Fruit fly (Drosophila melanogaster) whole organism, embryonic: ENCODE data around the gene CG10365.

Experiments
- Ada2b ChIP-seq: fragments of 200-800 bp; sonication (Bioruptor generic); IDR thresholded peaks from 2 replicates; pipeline ENCODE4 v1.3.6; 2022; ENCODE audit warnings: missing biosample characterization, missing genetic modification characterization
- Atf3 ChIP-seq: fragments of 200-800 bp; sonication (Bioruptor generic); optimal IDR thresholded peaks from 3 replicates; lab custom pipeline; 2016; ENCODE audit warnings: missing biosample characterization, missing genetic modification characterization
- Awh ChIP-seq: fragments of 200-800 bp; sonication (Bioruptor generic); IDR thresholded peaks from 2 replicates; pipeline ENCODE4, ENCODE4 v1.3.6; 2022; ENCODE audit warnings: missing biosample characterization, missing genetic modification characterization
- B-H1 ChIP-seq: fragments of 200-800 bp; sonication (Bioruptor generic); IDR thresholded peaks from 3 replicates; pipeline ENCODE4 v1.3.6; 2022; ENCODE audit warnings: missing biosample characterization, missing genetic modification characterization
- BtbVII ChIP-seq: fragments of 200-800 bp; sonication (Bioruptor generic); optimal IDR thresholded peaks from 3 replicates; lab custom pipeline; 2017; ENCODE audit warnings: missing biosample characterization, mild to moderate bottlenecking, missing genetic modification characterization
- CG12104 ChIP-seq: fragments of 200-800 bp; sonication (Bioruptor generic); optimal IDR thresholded peaks from 3 replicates; lab custom pipeline; 2016; ENCODE audit warnings: missing biosample characterization, missing genetic modification characterization
- CG13123 ChIP-seq: fragments of 200-800 bp; sonication (Bioruptor generic); optimal IDR thresholded peaks from 2 replicates; lab custom pipeline; 2016; ENCODE audit warnings: missing biosample characterization, missing genetic modification characterization
- CG13296 ChIP-seq: fragments of 200-800 bp; sonication (Bioruptor generic); optimal IDR thresholded peaks from 3 replicates; lab custom pipeline; 2018; ENCODE audit warnings: missing biosample characterization, mild to moderate bottlenecking, missing genetic modification characterization
- CG14441 ChIP-seq: fragments of 200-800 bp; sonication (Bioruptor generic); IDR thresholded peaks from 2 replicates; pipeline ENCODE4 v1.3.6; 2022; ENCODE audit warnings: missing biosample characterization, missing genetic modification characterization
- CG1603 ChIP-seq: fragments of 200-800 bp; sonication (Bioruptor generic); optimal IDR thresholded peaks from 2 replicates; lab custom pipeline; 2019; ENCODE audit warnings: missing biosample characterization, mild to moderate bottlenecking, missing genetic modification characterization, moderate library complexity
- CG17612 ChIP-seq: fragments of 200-800 bp; sonication (Bioruptor generic); IDR thresholded peaks from 2 replicates; pipeline ENCODE4 v1.3.6; 2022; ENCODE audit warnings: missing biosample characterization, missing genetic modification characterization
- CG17912 ChIP-seq: fragments of 200-800 bp; sonication (Bioruptor generic); optimal IDR thresholded peaks from 2 replicates; lab custom pipeline; 2018; ENCODE audit warnings: missing biosample characterization, mild to moderate bottlenecking, missing genetic modification characterization
- CG2199 ChIP-seq: fragments of 200-800 bp; sonication (Bioruptor generic); IDR thresholded peaks from 3 replicates; pipeline ENCODE4 v1.3.6; 2022; ENCODE audit warnings: missing biosample characterization, missing genetic modification characterization
- CG2202 ChIP-seq: fragments of 200-800 bp; sonication (Bioruptor generic); optimal IDR thresholded peaks from 2 replicates; lab custom pipeline; 2018; ENCODE audit warnings: missing biosample characterization, mild to moderate bottlenecking, missing genetic modification characterization
- CG4328 ChIP-seq: fragments of 200-800 bp; sonication (Bioruptor generic); optimal IDR thresholded peaks from 3 replicates; lab custom pipeline; 2017; ENCODE audit warnings: missing biosample characterization, missing genetic modification reagents, missing genetic modification characterization
- CG4730 ChIP-seq: fragments of 200-800 bp; sonication (Bioruptor generic); IDR thresholded peaks from 2 replicates; pipeline ENCODE4 v1.3.6; 2022; ENCODE audit warnings: missing biosample characterization, missing genetic modification characterization
- CG4854 ChIP-seq: fragments of 200-800 bp; sonication (Bioruptor generic); optimal IDR thresholded peaks from 2 replicates; lab custom pipeline; 2016; ENCODE audit warnings: missing biosample characterization, missing genetic modification characterization, inconsistent platforms
- CG5180 ChIP-seq: fragments of 200-800 bp; sonication (Bioruptor generic); optimal IDR thresholded peaks from 3 replicates; lab custom pipeline; 2017; ENCODE audit warnings: missing biosample characterization, missing genetic modification characterization, mild to moderate bottlenecking, moderate library complexity, missing genetic modification reagents
- CG6175 ChIP-seq: fragments of 200-800 bp; sonication (Bioruptor generic); IDR thresholded peaks from 3 replicates; pipeline ENCODE4 v1.3.6; 2022; ENCODE audit warnings: missing biosample characterization, missing genetic modification characterization
- CG7372 ChIP-seq: fragments of 200-800 bp; sonication (Bioruptor generic); IDR thresholded peaks from 2 replicates; pipeline ENCODE4 v1.3.6; 2022; ENCODE audit warnings: missing biosample characterization, missing genetic modification characterization
- CG8281 ChIP-seq: fragments of 200-800 bp; sonication (Bioruptor generic); optimal IDR thresholded peaks from 2 replicates; lab custom pipeline; 2018; ENCODE audit warnings: missing biosample characterization, mild to moderate bottlenecking, missing genetic modification characterization, moderate library complexity
- CG9437 ChIP-seq: fragments of 200-800 bp; sonication (Bioruptor generic); optimal IDR thresholded peaks from 2 replicates; lab custom pipeline; 2018; ENCODE audit warnings: missing biosample characterization, mild to moderate bottlenecking, missing genetic modification characterization
- CTCF ChIP-seq: fragments of 200-800 bp; sonication (Bioruptor generic); optimal IDR thresholded peaks from 2 replicates; lab custom pipeline; 2017; ENCODE audit warnings: missing biosample characterization, mild to moderate bottlenecking, missing genetic modification characterization, moderate library complexity
- Dek ChIP-seq: fragments of 200-800 bp; sonication (Bioruptor generic); optimal IDR thresholded peaks from 3 replicates; lab custom pipeline; 2019; ENCODE audit warnings: missing biosample characterization, mild to moderate bottlenecking, missing genetic modification characterization, moderate library complexity
- Dref ChIP-seq: fragments of 200-800 bp; sonication (Bioruptor generic); IDR thresholded peaks from 2 replicates; pipeline ENCODE4 v1.3.6; 2022; ENCODE audit warnings: missing biosample characterization, missing genetic modification characterization
- Fer1 ChIP-seq: fragments of 200-800 bp; sonication (Bioruptor generic); optimal IDR thresholded peaks from 2 replicates; lab custom pipeline; 2017; ENCODE audit warnings: missing biosample characterization, mild to moderate bottlenecking, missing genetic modification characterization
- HLHmδ ChIP-seq: fragments of 200-800 bp; sonication (Bioruptor generic); optimal IDR thresholded peaks from 2 replicates; lab custom pipeline; 2018; ENCODE audit warnings: missing biosample characterization, mild to moderate bottlenecking, missing genetic modification characterization, moderate library complexity
- Nf-YA ChIP-seq: fragments of 200-800 bp; sonication (Bioruptor generic); IDR thresholded peaks from 2 replicates; pipeline ENCODE4 v1.3.6; 2022; ENCODE audit warnings: missing biosample characterization, missing genetic modification characterization
- Nf-YC ChIP-seq: fragments of 200-800 bp; optimal IDR thresholded peaks from 3 replicates; lab custom pipeline; 2019; ENCODE audit warnings: missing biosample characterization, mild to moderate bottlenecking, missing genetic modification characterization, moderate library complexity
- Side ChIP-seq: fragments of 200-800 bp; sonication (Bioruptor generic); optimal IDR thresholded peaks from 2 replicates; lab custom pipeline; 2016; ENCODE audit warnings: missing biosample characterization, missing genetic modification characterization
- Taf1 ChIP-seq: fragments of 200-800 bp; sonication (Bioruptor generic); IDR thresholded peaks from 2 replicates; pipeline ENCODE4 v1.3.6; 2022; ENCODE audit warnings: missing biosample characterization, missing genetic modification characterization
- Vsx1 ChIP-seq: fragments of 200-800 bp; sonication (Bioruptor generic); optimal IDR thresholded peaks from 2 replicates; lab custom pipeline; 2017; ENCODE audit warnings: missing biosample characterization, mild to moderate bottlenecking, missing genetic modification characterization, missing genetic modification reagents
- abd-A ChIP-seq: fragments of 200-800 bp; sonication (Bioruptor generic); optimal IDR thresholded peaks from 3 replicates; lab custom pipeline; 2019; ENCODE audit warnings: missing biosample characterization, mild to moderate bottlenecking, missing genetic modification characterization, moderate library complexity
- bsh ChIP-seq, 2 experiments: fragments of 200-800 bp; sonication (Bioruptor generic); optimal IDR thresholded peaks; 2 replicates each; lab custom pipeline; 2017 to 2018; ENCODE audit warnings: mild to moderate bottlenecking in 2 of 2, missing biosample characterization in 2 of 2, missing genetic modification characterization in 2 of 2, moderate library complexity in 1 of 2
- da ChIP-seq: fragments of 200-800 bp; sonication (Bioruptor generic); optimal IDR thresholded peaks from 2 replicates; lab custom pipeline; 2016; ENCODE audit warnings: missing biosample characterization, missing genetic modification characterization
- dimm ChIP-seq: fragments of 200-800 bp; sonication (Bioruptor generic); IDR thresholded peaks from 2 replicates; pipeline ENCODE4 v1.3.6; 2022; ENCODE audit warnings: missing biosample characterization, missing genetic modification characterization
- dm ChIP-seq: fragments of 200-800 bp; sonication (Bioruptor generic); optimal IDR thresholded peaks from 3 replicates; lab custom pipeline; 2016; ENCODE audit warnings: missing biosample characterization, missing genetic modification characterization
- dmrt99B ChIP-seq: fragments of 200-800 bp; sonication (Bioruptor generic); optimal IDR thresholded peaks from 2 replicates; lab custom pipeline; 2018; ENCODE audit warnings: missing biosample characterization, mild to moderate bottlenecking, missing genetic modification characterization, moderate library complexity
- eyg ChIP-seq: fragments of 200-800 bp; sonication (Bioruptor generic); optimal IDR thresholded peaks from 3 replicates; lab custom pipeline; 2016; ENCODE audit warnings: missing biosample characterization, missing genetic modification characterization
- gem ChIP-seq: fragments of 200-800 bp; sonication (Bioruptor generic); optimal IDR thresholded peaks from 2 replicates; lab custom pipeline; 2019; ENCODE audit warnings: missing biosample characterization, mild to moderate bottlenecking, missing genetic modification characterization, moderate library complexity
- jigr1 ChIP-seq: fragments of 200-800 bp; sonication (Bioruptor generic); IDR thresholded peaks from 3 replicates; pipeline ENCODE4 v1.3.6; 2022; ENCODE audit warnings: missing biosample characterization, missing genetic modification characterization
- kay ChIP-seq: fragments of 200-800 bp; sonication (Bioruptor generic); optimal IDR thresholded peaks from 2 replicates; lab custom pipeline; 2016; ENCODE audit warnings: missing biosample characterization, missing genetic modification characterization
- kni ChIP-seq: fragments of 200-800 bp; sonication (Bioruptor generic); optimal IDR thresholded peaks from 3 replicates; lab custom pipeline; 2017; ENCODE audit warnings: mild to moderate bottlenecking, missing biosample characterization, missing genetic modification reagents, missing genetic modification characterization
- lmd ChIP-seq: fragments of 200-800 bp; sonication (Bioruptor generic); IDR thresholded peaks from 2 replicates; pipeline ENCODE4 v1.3.6; 2022; ENCODE audit warnings: missing biosample characterization, missing genetic modification characterization
- mirr ChIP-seq: fragments of 200-800 bp; sonication (Bioruptor generic); optimal IDR thresholded peaks from 3 replicates; lab custom pipeline; 2018; ENCODE audit warnings: missing biosample characterization, mild to moderate bottlenecking, missing genetic modification characterization
- nau ChIP-seq: fragments of 200-800 bp; sonication (Bioruptor generic); optimal IDR thresholded peaks from 3 replicates; lab custom pipeline; 2017; ENCODE audit warnings: missing biosample characterization, mild to moderate bottlenecking, missing genetic modification characterization, missing genetic modification reagents
- onecut ChIP-seq: fragments of 200-800 bp; sonication (Bioruptor generic); IDR thresholded peaks from 2 replicates; pipeline ENCODE4 v1.3.6; 2022; ENCODE audit warnings: missing biosample characterization, missing genetic modification characterization
- pho ChIP-seq: fragments of 200-800 bp; sonication (Bioruptor generic); optimal IDR thresholded peaks from 2 replicates; lab custom pipeline; 2016; ENCODE audit warnings: missing biosample characterization, missing genetic modification characterization
- shn ChIP-seq: fragments of 200-800 bp; sonication (Bioruptor generic); optimal IDR thresholded peaks from 3 replicates; lab custom pipeline; 2016; ENCODE audit warnings: missing biosample characterization, missing genetic modification characterization
- ttk ChIP-seq: fragments of 200-800 bp; sonication (Bioruptor generic); IDR thresholded peaks from 2 replicates; pipeline ENCODE4 v2.1.2; 2022; ENCODE audit warnings: missing biosample characterization, missing genetic modification characterization
- usp ChIP-seq: fragments of >200 bp; optimal IDR thresholded peaks from 2 replicates; lab custom pipeline; 2017; ENCODE audit warnings: missing biosample characterization, missing genetic modification characterization

Gene CG10365

dm6 chr3R:23723381-23724034 is 377 bp downstream of the CG10365 start (continued):
- peak; percentile 17; the same call in 1 of the 2 replicates for TF ChIP-seq CG4730 (GFP tag; lab: Robert Waterston, UW)
- no peak for TF ChIP-seq CG17612 (GFP tag; lab: Robert Waterston, UW)
- TF ChIP-seq CG1603 (tag; lab: Kevin White, UChicago) = peak; percentile 42
- TF ChIP-seq Side = peak; percentile 49
- peak; percentile 75 for TF ChIP-seq onecut (GFP tag; lab: Robert Waterston, UW)
- no peak for TF ChIP-seq CTCF (GFP tag; lab: Kevin White, UChicago)
- TF ChIP-seq abd-A (tag; lab: Kevin White, UChicago) = no peak
- peak; percentile 52 for TF ChIP-seq Vsx1 (GFP tag; lab: Kevin White, UChicago)
- TF ChIP-seq CG8281 = peak; percentile 52
- TF ChIP-seq Awh (GFP tag; lab: Robert Waterston, UW) = peak; percentile 91
- peak; percentile 32 for TF ChIP-seq CG17912
- peak; percentile 30; the same call in 1 of the 2 replicates for TF ChIP-seq lmd (GFP tag; lab: Robert Waterston, UW)
- peak; percentile 78 for TF ChIP-seq CG5180 (GFP tag; lab: Kevin White, UChicago)
- TF ChIP-seq shn (GFP tag; lab: Kevin White, UChicago) = no peak
- TF ChIP-seq CG13296 (GFP tag; lab: Kevin White, UChicago) = peak; percentile 71
- peak; percentile 10 for TF ChIP-seq CG2202
- no peak for TF ChIP-seq usp
- TF ChIP-seq HLHmδ (GFP tag; lab: Kevin White, UChicago) = peak; percentile 36
- 0 out of 3 replicates have a peak, but pooled peaks have one; percentile 12 for TF ChIP-seq jigr1 (GFP tag; lab: Robert Waterston, UW)
- peak in 1 of 2 experiments; percentile 44 for TF ChIP-seq bsh (GFP tag; optimal IDR thresholded peaks at IDR 0.05; lab: Kevin White, UChicago)
- TF ChIP-seq Atf3 (GFP tag; lab: Kevin White, UChicago) = no peak
- TF ChIP-seq B-H1 (GFP tag; lab: Robert Waterston, UW) = no peak
- peak; percentile 53 for TF ChIP-seq dmrt99B
- no peak for TF ChIP-seq CG9437
- peak; percentile 74 for TF ChIP-seq mirr (GFP tag; lab: Kevin White, UChicago)
- no peak for TF ChIP-seq dm
- peak; percentile 83 for TF ChIP-seq CG4328 (GFP tag; lab: Kevin White, UChicago)
- no peak for TF ChIP-seq CG6175 (GFP tag; lab: Robert Waterston, UW)
- TF ChIP-seq pho (GFP tag; lab: Kevin White, UChicago) = no peak
- peak; percentile 43; the same call in 1 of the 2 replicates for TF ChIP-seq CG14441
- peak; percentile 86 for TF ChIP-seq Nf-YA (GFP tag; lab: Robert Waterston, UW)
- TF ChIP-seq gem (tag; lab: Kevin White, UChicago) = peak; percentile 48
- no peak for TF ChIP-seq Dref
- TF ChIP-seq da (GFP tag; lab: Kevin White, UChicago) = no peak
- no peak for TF ChIP-seq BtbVII (GFP tag; lab: Kevin White, UChicago)
- peak; percentile 70 for TF ChIP-seq nau (GFP tag; lab: Kevin White, UChicago)
- peak; percentile 37 for TF ChIP-seq CG4854
- no peak for TF ChIP-seq CG7372 (GFP tag; lab: Robert Waterston, UW)
- peak; percentile 36; the same call in 1 of the 2 replicates for TF ChIP-seq ttk (GFP tag; lab: Robert Waterston, UW)
- no peak for TF ChIP-seq Nf-YC (tag; lab: Kevin White, UChicago)
- TF ChIP-seq CG13123 = peak; percentile 48
- peak; percentile 39; the same call in 1 of the 2 replicates for TF ChIP-seq dimm (GFP tag; lab: Robert Waterston, UW)
- peak; percentile 79 for TF ChIP-seq CG12104 (GFP tag; lab: Kevin White, UChicago)
- TF ChIP-seq Fer1 (GFP tag; lab: Kevin White, UChicago) = peak; percentile 80
- peak; percentile 41 for TF ChIP-seq kay (GFP tag; lab: Kevin White, UChicago)
- TF ChIP-seq eyg (GFP tag; lab: Kevin White, UChicago) = peak; percentile 75
- no peak for TF ChIP-seq Dek (tag; lab: Kevin White, UChicago)
- TF ChIP-seq kni (GFP tag; lab: Kevin White, UChicago) = peak; percentile 70
- peak; percentile 52 for TF ChIP-seq Ada2b (GFP tag; lab: Robert Waterston, UW)
- TF ChIP-seq Taf1 (GFP tag; lab: Robert Waterston, UW) = peak; percentile 15; the same call in 1 of the 2 replicates
- 0 out of 3 replicates have a peak, but pooled peaks have one; percentile 42 for TF ChIP-seq CG2199 (GFP tag; lab: Robert Waterston, UW)
